Worm (Caenorhabditis elegans) whole organism, L3 larva: ENCODE results near the gene grl-30.

ENCODE experiments used
- ceh-28 ChIP-seq: fragments of 150-350 bp; optimal IDR thresholded peaks from 2 replicates; lab custom pipeline; 2014; ENCODE audit warnings: missing biosample characterization, missing genetic modification reagents, missing genetic modification characterization
- daf-12 ChIP-seq: fragments of 150-350 bp; optimal IDR thresholded peaks from 2 replicates; lab custom pipeline; 2014; ENCODE audit warnings: missing biosample characterization, missing genetic modification reagents, missing genetic modification characterization
- egl-27 ChIP-seq: sonication (generic microtip); optimal IDR thresholded peaks from 4 replicates; lab custom pipeline; 2017; ENCODE audit warnings: missing biosample characterization, missing genetic modification reagents, missing genetic modification characterization
- elt-3 ChIP-seq, 3 experiments: fragments of 150-350 bp in 1 of 3; sonication (generic microtip) in 2 of 3; optimal IDR thresholded peaks; 2 replicates in 2 of 3; 4 replicates in 1 of 3; lab custom pipeline; 2014 to 2017; ENCODE audit warnings: missing biosample characterization in 3 of 3, missing genetic modification characterization in 3 of 3
- fos-1 ChIP-seq: fragments of 150-350 bp; optimal IDR thresholded peaks from 2 replicates; lab custom pipeline; 2014; ENCODE audit warnings: missing biosample characterization, missing genetic modification characterization
- jun-1 ChIP-seq: fragments of 150-350 bp; optimal IDR thresholded peaks from 2 replicates; lab custom pipeline; 2014; ENCODE audit warnings: missing biosample characterization, missing genetic modification reagents, missing genetic modification characterization
- lin-39 ChIP-seq: fragments of 150-350 bp; optimal IDR thresholded peaks from 2 replicates; lab custom pipeline; 2018; ENCODE audit warnings: missing biosample characterization, missing genetic modification reagents, missing genetic modification characterization
- nhr-11 ChIP-seq: fragments of 150-350 bp; optimal IDR thresholded peaks from 2 replicates; lab custom pipeline; 2014; ENCODE audit warnings: missing biosample characterization, missing genetic modification characterization
- nhr-23 ChIP-seq: fragments of 150-350 bp; optimal IDR thresholded peaks from 2 replicates; lab custom pipeline; 2014; ENCODE audit warnings: missing biosample characterization, missing genetic modification reagents, missing genetic modification characterization
- nhr-237 ChIP-seq: fragments of 150-350 bp; optimal IDR thresholded peaks from 2 replicates; lab custom pipeline; 2014; ENCODE audit warnings: missing biosample characterization, missing genetic modification characterization
- pqm-1 ChIP-seq: fragments of 150-350 bp; optimal IDR thresholded peaks from 2 replicates; lab custom pipeline; 2017; ENCODE audit warnings: missing biosample characterization, missing genetic modification characterization, inconsistent platforms
- unc-39 ChIP-seq: sonication (generic microtip); optimal IDR thresholded peaks from 4 replicates; lab custom pipeline; 2017; ENCODE audit warnings: missing biosample characterization, missing genetic modification characterization

- TF ChIP-seq nhr-11 (tag; lab: Kevin White, UChicago) = no peak
- TF ChIP-seq egl-27 = no peak
- no peak for TF ChIP-seq fos-1 (tag; lab: Kevin White, UChicago)
- no peak for TF ChIP-seq nhr-237 (tag; lab: Kevin White, UChicago)
- TF ChIP-seq lin-39 = no peak
- TF ChIP-seq elt-3 (tag; optimal IDR thresholded peaks at IDR 0.05; lab: Kevin White, UChicago) = no peak
- no peak for TF ChIP-seq ceh-28 (tag; lab: Kevin White, UChicago)
- TF ChIP-seq unc-39 (tag; lab: Kevin White, UChicago) = no peak
- TF ChIP-seq daf-12 (tag; lab: Kevin White, UChicago) = no peak
- TF ChIP-seq pqm-1 (tag; lab: Kevin White, UChicago) = no peak
- no peak for TF ChIP-seq jun-1 (tag; lab: Kevin White, UChicago)
- TF ChIP-seq nhr-23 (tag; lab: Kevin White, UChicago) = no peak
These were observed 25.6 kb downstream of the grl-30 start for ce11 chrV:3581643-3582042.
